Worm (Caenorhabditis elegans) whole organism, late embryonic: ENCODE results near the gene set-21.

ENCODE experiments used
- elt-4 ChIP-seq: sonication (generic microtip); optimal IDR thresholded peaks from 2 replicates; lab custom pipeline; 2016; ENCODE audit warnings: missing genetic modification characterization, missing compliant biosample characterization
- fax-1 ChIP-seq: sonication (generic microtip); optimal IDR thresholded peaks from 2 replicates; lab custom pipeline; 2016; ENCODE audit warnings: missing genotype, missing genetic modification characterization, missing compliant biosample characterization
- fkh-10 ChIP-seq: fragments of 150-350 bp; optimal IDR thresholded peaks from 2 replicates; lab custom pipeline; 2014; ENCODE audit warnings: missing biosample characterization, missing genetic modification reagents, missing genetic modification characterization
- nhr-11 ChIP-seq: fragments of 150-350 bp; optimal IDR thresholded peaks from 2 replicates; lab custom pipeline; 2014; ENCODE audit warnings: missing biosample characterization, missing genetic modification characterization

- no peak for TF ChIP-seq fkh-10
- TF ChIP-seq elt-4 (tag; lab: Kevin White, UChicago) = no peak
- no peak for TF ChIP-seq nhr-11 (tag; lab: Kevin White, UChicago)
- TF ChIP-seq fax-1 = no peak
Observed at ce11 chrIV:4369116-4369515, 21.5 kb upstream of the set-21 start.
